Fruit fly (Drosophila melanogaster): Measurements from ENCODE around the gene CG4332.

DNA sequence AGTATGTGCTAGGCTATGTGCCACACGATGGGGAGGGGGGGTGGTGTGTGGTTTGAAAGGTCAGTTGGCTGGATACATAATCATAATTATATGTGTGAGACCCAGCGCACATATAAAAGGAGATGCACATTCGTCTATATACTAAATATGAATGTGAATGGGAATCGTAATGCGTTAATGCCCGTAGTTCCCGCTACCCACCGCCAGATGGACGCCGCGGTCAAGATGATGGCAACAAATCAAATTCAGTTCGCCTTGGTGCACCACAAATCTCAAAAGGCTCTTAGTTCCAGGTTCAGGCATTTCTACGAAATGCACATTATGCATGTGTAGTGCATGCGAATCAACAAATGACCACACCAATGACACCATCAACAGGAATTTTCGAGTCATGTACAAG lies 49.9 kb downstream of the CG4332 start:
- TF ChIP-seq CG6276 (GFP tag; optimal IDR thresholded peaks at IDR 0.05) = no peak
- TF ChIP-seq CG1621 (tag; optimal IDR thresholded peaks at IDR 0.05) = no peak
- no peak for TF ChIP-seq Hr38 (GFP tag; optimal IDR thresholded peaks at IDR 0.05)
- TF ChIP-seq Eip78C (GFP tag) = no peak
- no peak for TF ChIP-seq dac (GFP tag; optimal IDR thresholded peaks at IDR 0.05)

Measured in whole organism, prepupa.